Worm (Caenorhabditis elegans) whole organism, early embryonic: ENCODE results near the gene W09C2.10.

Experiments
- B0310.2 ChIP-seq: sonication (generic microtip); optimal IDR thresholded peaks from 2 replicates; lab custom pipeline; 2016; ENCODE audit warnings: mild to moderate bottlenecking, missing genetic modification characterization, missing compliant biosample characterization
- F13C5.2 ChIP-seq: sonication (generic microtip); optimal IDR thresholded peaks from 2 replicates; lab custom pipeline; 2017; ENCODE audit warnings: mild to moderate bottlenecking, missing genetic modification characterization, inconsistent platforms, missing compliant biosample characterization
- aly-1 ChIP-seq: sonication (generic microtip); optimal IDR thresholded peaks from 2 replicates; lab custom pipeline; 2016; ENCODE audit warnings: missing genetic modification characterization, missing compliant biosample characterization
- ama-1 ChIP-seq: fragments of 150-350 bp; optimal IDR thresholded peaks from 2 replicates; lab custom pipeline; 2014
- ceh-13 ChIP-seq: fragments of 200-800 bp; sonication (Bioruptor generic); optimal IDR thresholded peaks from 2 replicates; lab custom pipeline; 2018; ENCODE audit warnings: mild to moderate bottlenecking, missing genetic modification characterization, missing compliant biosample characterization
- flt-1 ChIP-seq: fragments of 200-800 bp; sonication (Bioruptor generic); IDR thresholded peaks from 2 replicates; pipeline ENCODE4 v1.3.6; 2022; ENCODE audit warnings: missing genetic modification characterization, missing compliant biosample characterization
- hmbx-1 ChIP-seq: sonication (generic microtip); optimal IDR thresholded peaks from 2 replicates; lab custom pipeline; 2016; ENCODE audit warnings: mild to moderate bottlenecking, missing genetic modification characterization, missing compliant biosample characterization
- pes-1 ChIP-seq: fragments of 200-800 bp; sonication (Bioruptor generic); IDR thresholded peaks from 2 replicates; pipeline ENCODE4 v1.3.6; 2022; ENCODE audit warnings: missing genetic modification reagents, missing genetic modification characterization, missing compliant biosample characterization
- scrt-1 ChIP-seq: fragments of 200-800 bp; sonication (Bioruptor generic); IDR thresholded peaks from 2 replicates; pipeline ENCODE4 v1.3.6; 2022; ENCODE audit warnings: missing genetic modification characterization, missing compliant biosample characterization
- sea-1 ChIP-seq: fragments of 200-800 bp; sonication (Bioruptor generic); conservative IDR thresholded peaks from 2 replicates; pipeline ENCODE4 v1.3.6; 2022; ENCODE audit warnings: missing genetic modification characterization, missing compliant biosample characterization
- tbx-11 ChIP-seq: fragments of 200-800 bp; sonication (Bioruptor generic); IDR thresholded peaks from 2 replicates; pipeline ENCODE4 v1.3.6; 2022; ENCODE audit warnings: missing genetic modification characterization, missing compliant biosample characterization
- tra-4 ChIP-seq: sonication (generic microtip); optimal IDR thresholded peaks from 2 replicates; lab custom pipeline; 2017; ENCODE audit warnings: missing genetic modification characterization, missing compliant biosample characterization

DNA sequence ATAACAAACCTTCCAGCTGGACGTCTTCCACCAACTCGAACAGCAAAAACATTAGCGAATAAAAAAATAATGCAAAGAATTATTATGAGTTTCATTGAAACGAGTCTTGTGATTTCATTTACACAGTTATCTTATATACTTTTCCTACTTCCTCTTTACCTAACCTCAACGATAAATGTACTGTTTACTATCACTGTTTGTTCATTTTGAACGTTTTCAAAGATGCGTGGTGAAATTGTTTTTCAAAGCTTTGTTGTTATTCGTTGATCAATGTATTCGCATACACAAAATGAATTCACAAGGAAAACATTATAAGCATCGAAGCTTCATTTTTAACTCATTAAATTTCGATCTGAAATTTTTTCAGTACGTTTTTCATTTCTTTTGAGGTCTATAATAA lies 2.6 kb downstream of the W09C2.10 start, which contains the start of gene W09C2.7:
- TF ChIP-seq B0310.2 (tag; lab: Kevin White, UChicago), result no peak
- no peak for TF ChIP-seq aly-1
- TF ChIP-seq hmbx-1 (tag; lab: Kevin White, UChicago), result no peak
- TF ChIP-seq ceh-13, result no peak
- TF ChIP-seq ama-1, result no peak
- TF ChIP-seq scrt-1 (GFP tag; lab: Robert Waterston, UW), result no peak
- TF ChIP-seq flt-1 (GFP tag; lab: Robert Waterston, UW), result no peak
- no peak for TF ChIP-seq pes-1
- TF ChIP-seq tra-4 (tag; lab: Kevin White, UChicago), result no peak
- TF ChIP-seq tbx-11 (GFP tag; lab: Robert Waterston, UW), result no peak
- no peak for TF ChIP-seq F13C5.2
- TF ChIP-seq sea-1 (GFP tag; lab: Robert Waterston, UW), result no peak
